Worm (Caenorhabditis elegans) whole organism, L4 larva: ENCODE measurements around the gene F56C3.7.

Source experiments
- F26F4.8 ChIP-seq: fragments of 200-800 bp; sonication (Bioruptor generic); conservative IDR thresholded peaks from 2 replicates; pipeline ENCODE4 v1.3.6; 2022; ENCODE audit warnings: missing genetic modification characterization, missing compliant biosample characterization
- cey-2 ChIP-seq: sonication (generic microtip); optimal IDR thresholded peaks from 3 replicates; lab custom pipeline; 2017; ENCODE audit warnings: missing genetic modification characterization, mild to moderate bottlenecking, missing compliant biosample characterization, antibody characterized with exemption, borderline replicate concordance; ENCODE audit not compliant: insufficient read depth
- lin-13 ChIP-seq: fragments of 150-350 bp; optimal IDR thresholded peaks from 2 replicates; lab custom pipeline; 2014; ENCODE audit warnings: missing biosample characterization, missing genetic modification reagents, missing genetic modification characterization
- lin-38 ChIP-seq: fragments of 200-800 bp; sonication (Bioruptor generic); IDR thresholded peaks from 2 replicates; pipeline ENCODE4 v1.3.6; 2022; ENCODE audit warnings: missing genetic modification reagents, missing genetic modification characterization, missing compliant biosample characterization
- nhr-6 ChIP-seq: fragments of 150-350 bp; optimal IDR thresholded peaks from 2 replicates; lab custom pipeline; 2014; ENCODE audit warnings: missing biosample characterization, missing genetic modification characterization
- pqm-1 ChIP-seq: sonication (generic microtip); optimal IDR thresholded peaks from 2 replicates; lab custom pipeline; 2017; ENCODE audit warnings: missing biosample characterization, missing genetic modification characterization
- sdz-12 ChIP-seq: fragments of 200-800 bp; sonication (Bioruptor generic); optimal IDR thresholded peaks from 2 replicates; lab custom pipeline; 2018; ENCODE audit warnings: mild to moderate bottlenecking, missing genetic modification characterization, missing compliant biosample characterization
- vab-7 ChIP-seq: fragments of 200-800 bp; sonication (Bioruptor generic); IDR thresholded peaks from 2 replicates; pipeline ENCODE4 v1.3.6; 2022; ENCODE audit warnings: missing genetic modification reagents, missing genetic modification characterization, missing compliant biosample characterization
- zfp-3 ChIP-seq: fragments of 200-800 bp; sonication (Bioruptor generic); conservative IDR thresholded peaks from 2 replicates; pipeline ENCODE4 v1.3.6; 2022; ENCODE audit warnings: missing genetic modification reagents, missing genetic modification characterization, missing compliant biosample characterization
- ztf-7 ChIP-seq: fragments of 150-350 bp; optimal IDR thresholded peaks from 2 replicates; lab custom pipeline; 2014; ENCODE audit warnings: missing biosample characterization, missing genetic modification characterization

Gene F56C3.7

DNA sequence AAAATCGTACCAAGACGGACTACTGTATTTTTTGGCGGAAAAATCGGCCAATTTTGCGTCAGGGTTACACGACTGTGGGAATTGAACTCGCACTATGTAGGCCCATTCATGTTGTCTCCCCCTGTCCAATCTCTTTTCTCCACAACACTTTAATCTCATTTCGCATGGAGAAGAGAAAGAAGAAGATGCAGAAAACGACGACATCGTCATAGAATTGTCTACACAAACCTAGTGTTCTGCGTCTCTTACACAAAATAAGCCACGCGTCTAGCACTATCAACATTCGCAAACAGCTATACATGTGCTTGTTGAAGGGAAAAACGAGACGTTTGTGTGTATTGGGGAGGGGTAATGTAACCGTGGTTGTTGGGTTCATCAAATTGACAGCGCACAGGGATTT lies 47.6 kb downstream of the F56C3.7 start (continued):
- peak; percentile 80 for TF ChIP-seq lin-13 (GFP tag; lab: Kevin White, UChicago)
- TF ChIP-seq nhr-6 (tag; lab: Kevin White, UChicago): peak; percentile 23
- TF ChIP-seq cey-2 (tag; lab: Kevin White, UChicago): no peak
- no peak; the same call in 1 of the 2 replicates for TF ChIP-seq lin-38 (GFP tag; lab: Robert Waterston, UW)

- no peak for TF ChIP-seq ztf-7
- no peak for TF ChIP-seq sdz-12
- TF ChIP-seq pqm-1: no peak
- no peak for TF ChIP-seq F26F4.8
- TF ChIP-seq vab-7 (GFP tag; lab: Robert Waterston, UW): no peak
- TF ChIP-seq zfp-3 (GFP tag; lab: Robert Waterston, UW): no peak
These were observed 49.5 kb downstream of the F56C3.7 start, which contains the start of gene pdk-1 for ce11 chrX:1321044-1321443. TSS of gene pdk-1 (plus strand) at chrX:1321344.
